Fruit fly (Drosophila melanogaster): ENCODE measurements around the gene CG13713.

Gene CG13713

DNA sequence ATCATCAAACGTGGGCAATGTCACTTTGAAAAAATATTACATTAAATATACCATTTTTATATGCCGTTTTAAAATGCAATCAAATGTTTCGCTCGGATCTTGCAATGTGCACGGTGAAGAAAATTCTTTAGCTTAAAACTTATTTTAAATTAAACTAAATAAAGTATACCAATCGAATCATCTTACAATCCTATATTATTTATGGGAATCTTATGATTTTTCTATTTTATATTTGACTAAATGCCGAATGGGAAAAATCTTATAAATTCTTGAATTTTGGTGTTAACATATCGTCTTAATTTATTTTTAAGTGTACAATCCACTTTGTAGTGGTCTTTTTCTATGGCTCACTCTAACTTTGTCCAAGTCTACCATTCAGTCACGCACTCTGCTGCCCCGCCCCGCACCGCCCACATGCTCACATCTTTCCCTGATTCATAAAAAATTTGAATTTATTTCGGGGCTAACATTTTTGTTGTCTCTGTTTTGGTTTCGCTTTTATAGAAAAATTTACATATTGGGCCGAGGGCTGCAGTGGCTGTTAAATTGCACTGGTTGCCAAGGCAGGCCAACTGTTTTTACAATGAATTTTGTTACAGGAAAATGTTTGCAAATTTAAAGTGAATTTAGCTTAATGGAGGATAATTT, 23.2 kb downstream of the CG13713 start (continued):
- TF ChIP-seq pfk (GFP tag; optimal IDR thresholded peaks at IDR 0.05): no peak
- TF ChIP-seq CG31441 (GFP tag; IDR thresholded peaks at IDR 0.05): peak; percentile 70
- TF ChIP-seq ac (GFP tag; optimal IDR thresholded peaks at IDR 0.05): no peak
- TF ChIP-seq toy (GFP tag; IDR thresholded peaks at IDR 0.05): no peak
- peak; percentile 43 for TF ChIP-seq CG14441 (GFP tag; IDR thresholded peaks at IDR 0.05)
- TF ChIP-seq CG7271 (tag; optimal IDR thresholded peaks at IDR 0.05): no peak
- TF ChIP-seq Elba2 (GFP tag; optimal IDR thresholded peaks at IDR 0.05): no peak
- TF ChIP-seq CG15269 (tag; optimal IDR thresholded peaks at IDR 0.05): peak; percentile 42
- TF ChIP-seq gcm (GFP tag; optimal IDR thresholded peaks at IDR 0.05): no peak
- peak; percentile 42 for TF ChIP-seq CG18262 (tag; optimal IDR thresholded peaks at IDR 0.05)
- no peak for TF ChIP-seq org-1 (GFP tag; optimal IDR thresholded peaks at IDR 0.05)
- no peak for TF ChIP-seq z (GFP tag; IDR thresholded peaks at IDR 0.05)
- TF ChIP-seq Dad (GFP tag; optimal IDR thresholded peaks at IDR 0.05): no peak
- TF ChIP-seq ase (GFP tag; IDR thresholded peaks at IDR 0.05): 0 out of 3 replicates have a peak, but pooled peaks have one; percentile 17
- TF ChIP-seq dpn (GFP tag; optimal IDR thresholded peaks at IDR 0.05): peak in 1 of 2 experiments; percentile 5
- TF ChIP-seq gfzf (GFP tag; optimal IDR thresholded peaks at IDR 0.05): no peak
- TF ChIP-seq mam (GFP tag; optimal IDR thresholded peaks at IDR 0.05): no peak
- no peak for TF ChIP-seq CG5245 (GFP tag; optimal IDR thresholded peaks at IDR 0.05)
- no peak for TF ChIP-seq cas (GFP tag; IDR thresholded peaks at IDR 0.05)
- TF ChIP-seq CG11504 (tag; optimal IDR thresholded peaks at IDR 0.05): peak; percentile 80
- peak; percentile 63; the same call in 1 of the 2 replicates for TF ChIP-seq Ptx1 (GFP tag; IDR thresholded peaks at IDR 0.05)
- TF ChIP-seq CG17912 (GFP tag; optimal IDR thresholded peaks at IDR 0.05): no peak
- TF ChIP-seq ems (GFP tag; optimal IDR thresholded peaks at IDR 0.05): no peak
- no peak for TF ChIP-seq zen (tag; optimal IDR thresholded peaks at IDR 0.05)
- no peak for TF ChIP-seq abd-A (tag; optimal IDR thresholded peaks at IDR 0.05)
- TF ChIP-seq slou (GFP tag; optimal IDR thresholded peaks at IDR 0.05): no peak
- no peak for TF ChIP-seq B-H2 (GFP tag; optimal IDR thresholded peaks at IDR 0.05)
- no peak for TF ChIP-seq D19A (tag; optimal IDR thresholded peaks at IDR 0.05)
- no peak for TF ChIP-seq CG31388 (GFP tag; optimal IDR thresholded peaks at IDR 0.05)
- peak; percentile 25; the same call in 1 of the 3 replicates for TF ChIP-seq CG14050 (GFP tag; IDR thresholded peaks at IDR 0.05)
- TF ChIP-seq ci (GFP tag; IDR thresholded peaks at IDR 0.05): peak; percentile 52; the same call in 1 of the 3 replicates
- TF ChIP-seq Hmr (GFP tag; optimal IDR thresholded peaks at IDR 0.05): no peak
- peak; percentile 61 for TF ChIP-seq fd96Cb (tag; optimal IDR thresholded peaks at IDR 0.05)
- no peak for TF ChIP-seq CG17568 (GFP tag; optimal IDR thresholded peaks at IDR 0.05)
- no peak for TF ChIP-seq onecut (GFP tag; IDR thresholded peaks at IDR 0.05)
- no peak for TF ChIP-seq pros (GFP tag; optimal IDR thresholded peaks at IDR 0.05)
- TF ChIP-seq CG10462 (GFP tag; optimal IDR thresholded peaks at IDR 0.05): no peak
- peak; percentile 71 for TF ChIP-seq phol (tag; optimal IDR thresholded peaks at IDR 0.05)
- no peak for TF ChIP-seq CG1832 (GFP tag; optimal IDR thresholded peaks at IDR 0.05)
- TF ChIP-seq crp (GFP tag; optimal IDR thresholded peaks at IDR 0.05): no peak
- peak; percentile 23 for TF ChIP-seq CG10209 (GFP tag; optimal IDR thresholded peaks at IDR 0.05)
- no peak for TF ChIP-seq cwo (GFP tag; optimal IDR thresholded peaks at IDR 0.05)
- no peak for TF ChIP-seq sd (tag; optimal IDR thresholded peaks at IDR 0.05)
- peak; percentile 56 for TF ChIP-seq tap (tag; optimal IDR thresholded peaks at IDR 0.05)
- peak; percentile 34 for TF ChIP-seq PHDP (tag; optimal IDR thresholded peaks at IDR 0.05)
- TF ChIP-seq Eip74EF (GFP tag; optimal IDR thresholded peaks at IDR 0.05): peak in 1 of 2 experiments; percentile 36
- TF ChIP-seq prd (optimal IDR thresholded peaks at IDR 0.05): no peak
- TF ChIP-seq prd (GFP tag; IDR thresholded peaks at IDR 0.05): peak; percentile 7; the same call in 1 of the 3 replicates
- TF ChIP-seq CG9437 (GFP tag; optimal IDR thresholded peaks at IDR 0.05): peak; percentile 5

All from whole organism, embryonic.